Fruit fly (Drosophila melanogaster): ENCODE data around the gene Orc2.

Orc2 gene

DNA sequence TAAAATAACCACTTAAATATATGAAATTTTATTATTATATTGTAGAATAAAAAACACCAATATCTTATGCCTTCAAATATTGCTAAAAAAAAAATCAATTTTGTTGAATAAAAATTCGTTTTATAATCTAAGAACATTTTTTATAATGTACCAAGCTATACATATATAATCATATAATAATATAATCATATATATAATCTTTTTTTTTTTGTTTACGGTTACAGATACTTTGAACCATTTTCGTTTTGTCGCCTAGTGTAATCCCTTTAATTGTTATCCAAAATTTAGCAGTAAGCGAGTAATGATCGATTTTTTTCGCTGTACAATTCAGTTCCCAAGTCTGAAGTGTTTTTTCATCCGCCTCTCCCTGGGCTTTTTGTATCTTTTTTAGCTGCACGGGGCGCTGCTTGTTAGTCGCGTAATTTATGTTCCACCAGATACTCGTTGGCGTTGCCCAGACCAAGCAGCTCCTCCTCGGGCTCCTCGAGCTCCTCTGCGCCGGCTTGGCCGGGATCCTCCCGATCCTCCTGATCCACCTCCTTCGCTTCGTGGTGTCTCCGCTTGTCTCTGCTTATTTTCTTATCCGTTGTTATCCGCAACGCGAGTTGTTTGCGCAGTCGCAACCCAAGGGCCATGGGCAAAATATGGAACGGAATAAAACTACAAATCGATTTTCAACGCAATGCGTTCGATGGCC is 25.2 kb upstream of the Orc2 start:
- no peak for TF ChIP-seq net (GFP tag; optimal IDR thresholded peaks at IDR 0.05)
- TF ChIP-seq Smox (GFP tag; optimal IDR thresholded peaks at IDR 0.05), result no peak
- TF ChIP-seq CG3032 (tag; optimal IDR thresholded peaks at IDR 0.05), result peak; percentile 55
- TF ChIP-seq dsx (GFP tag; optimal IDR thresholded peaks at IDR 0.05; ENCODE audit: poor library complexity, severe bottlenecking), result no peak
- TF ChIP-seq CG8119 (GFP tag; IDR thresholded peaks at IDR 0.05), result no peak
- peak in 1 of 2 experiments; percentile 16 for TF ChIP-seq salr (GFP tag; optimal IDR thresholded peaks at IDR 0.05)
- TF ChIP-seq Hr4 (GFP tag; optimal IDR thresholded peaks at IDR 0.05), result no peak
- peak; percentile 67 for TF ChIP-seq CG1621 (tag; optimal IDR thresholded peaks at IDR 0.05)
- no peak for TF ChIP-seq CG4318 (GFP tag; optimal IDR thresholded peaks at IDR 0.05)
- no peak for TF ChIP-seq topi (GFP tag; optimal IDR thresholded peaks at IDR 0.05)
- peak; percentile 6 for TF ChIP-seq CG6792 (GFP tag; optimal IDR thresholded peaks at IDR 0.05)
- no peak for TF ChIP-seq fd85E (GFP tag; optimal IDR thresholded peaks at IDR 0.05)
- TF ChIP-seq CG34406 (GFP tag; optimal IDR thresholded peaks at IDR 0.05), result peak; percentile 29
- TF ChIP-seq CG3919 (GFP tag; optimal IDR thresholded peaks at IDR 0.05), result peak; percentile 14
- no peak for TF ChIP-seq CG32006 (GFP tag; optimal IDR thresholded peaks at IDR 0.05)
- TF ChIP-seq Ets96B (tag; optimal IDR thresholded peaks at IDR 0.05), result peak; percentile 21
- peak; percentile 37 for TF ChIP-seq Eip78C (GFP tag)
- no peak for TF ChIP-seq CG6276 (GFP tag; optimal IDR thresholded peaks at IDR 0.05)
- no peak for TF ChIP-seq pdm3 (GFP tag; optimal IDR thresholded peaks at IDR 0.05)
- no peak for TF ChIP-seq fkh (GFP tag; optimal IDR thresholded peaks at IDR 0.05)
- peak; percentile 9 for TF ChIP-seq CG6808 (GFP tag; optimal IDR thresholded peaks at IDR 0.05)
- TF ChIP-seq svp (GFP tag), result peak; percentile 64
- TF ChIP-seq ss (GFP tag; optimal IDR thresholded peaks at IDR 0.05), result no peak
- TF ChIP-seq lz (GFP tag; optimal IDR thresholded peaks at IDR 0.05), result peak; percentile 2
- peak; percentile 53 for TF ChIP-seq esn (GFP tag; optimal IDR thresholded peaks at IDR 0.05)
- TF ChIP-seq Sox15 (GFP tag; optimal IDR thresholded peaks at IDR 0.05), result no peak
- TF ChIP-seq CG10631 (GFP tag; optimal IDR thresholded peaks at IDR 0.05), result peak; percentile 46
- no peak for TF ChIP-seq Eip75B (GFP tag; optimal IDR thresholded peaks at IDR 0.05)
- TF ChIP-seq CG31627 (GFP tag; optimal IDR thresholded peaks at IDR 0.05), result no peak
- no peak for TF ChIP-seq Hr38 (GFP tag; optimal IDR thresholded peaks at IDR 0.05)
- TF ChIP-seq Lpt (GFP tag; optimal IDR thresholded peaks at IDR 0.05), result no peak
- peak; percentile 16 for TF ChIP-seq spab (GFP tag; optimal IDR thresholded peaks at IDR 0.05)
- no peak for TF ChIP-seq Blimp-1 (GFP tag; optimal IDR thresholded peaks at IDR 0.05)
- no peak for TF ChIP-seq Met (GFP tag; optimal IDR thresholded peaks at IDR 0.05)
- TF ChIP-seq CG9139 (GFP tag; optimal IDR thresholded peaks at IDR 0.05), result no peak
- TF ChIP-seq fd59A (GFP tag; optimal IDR thresholded peaks at IDR 0.05), result no peak
- no peak for TF ChIP-seq CG15336 (GFP tag; IDR thresholded peaks at IDR 0.05)
- TF ChIP-seq CG7368 (GFP tag; optimal IDR thresholded peaks at IDR 0.05), result no peak
- TF ChIP-seq CG6854 (GFP tag; optimal IDR thresholded peaks at IDR 0.05), result no peak
- TF ChIP-seq CG11762 (GFP tag; optimal IDR thresholded peaks at IDR 0.05; ENCODE audit: insufficient read depth), result no peak
- no peak for TF ChIP-seq OdsH (GFP tag; optimal IDR thresholded peaks at IDR 0.05)
- TF ChIP-seq achi (GFP tag; optimal IDR thresholded peaks at IDR 0.05), result peak; percentile 32
- TF ChIP-seq CG11902 (GFP tag; optimal IDR thresholded peaks at IDR 0.05), result no peak
- no peak for TF ChIP-seq Sox14 (GFP tag; optimal IDR thresholded peaks at IDR 0.05)
- TF ChIP-seq Sox102F (GFP tag; optimal IDR thresholded peaks at IDR 0.05), result no peak
- TF ChIP-seq eg (GFP tag; IDR thresholded peaks at IDR 0.05), result no peak
- peak; percentile 39 for TF ChIP-seq acj6 (GFP tag; optimal IDR thresholded peaks at IDR 0.05)
- no peak for TF ChIP-seq CG16779 (tag; optimal IDR thresholded peaks at IDR 0.05)
- no peak for TF ChIP-seq CG8319 (GFP tag; optimal IDR thresholded peaks at IDR 0.05)
- TF ChIP-seq vri (GFP tag; optimal IDR thresholded peaks at IDR 0.05), result peak; percentile 1
- TF ChIP-seq Eip93F (GFP tag; optimal IDR thresholded peaks at IDR 0.05), result no peak

Measured in whole organism, prepupa.